Fruit fly (Drosophila melanogaster): ENCODE results near the gene Atg8a.

The Atg8a gene

DNA sequence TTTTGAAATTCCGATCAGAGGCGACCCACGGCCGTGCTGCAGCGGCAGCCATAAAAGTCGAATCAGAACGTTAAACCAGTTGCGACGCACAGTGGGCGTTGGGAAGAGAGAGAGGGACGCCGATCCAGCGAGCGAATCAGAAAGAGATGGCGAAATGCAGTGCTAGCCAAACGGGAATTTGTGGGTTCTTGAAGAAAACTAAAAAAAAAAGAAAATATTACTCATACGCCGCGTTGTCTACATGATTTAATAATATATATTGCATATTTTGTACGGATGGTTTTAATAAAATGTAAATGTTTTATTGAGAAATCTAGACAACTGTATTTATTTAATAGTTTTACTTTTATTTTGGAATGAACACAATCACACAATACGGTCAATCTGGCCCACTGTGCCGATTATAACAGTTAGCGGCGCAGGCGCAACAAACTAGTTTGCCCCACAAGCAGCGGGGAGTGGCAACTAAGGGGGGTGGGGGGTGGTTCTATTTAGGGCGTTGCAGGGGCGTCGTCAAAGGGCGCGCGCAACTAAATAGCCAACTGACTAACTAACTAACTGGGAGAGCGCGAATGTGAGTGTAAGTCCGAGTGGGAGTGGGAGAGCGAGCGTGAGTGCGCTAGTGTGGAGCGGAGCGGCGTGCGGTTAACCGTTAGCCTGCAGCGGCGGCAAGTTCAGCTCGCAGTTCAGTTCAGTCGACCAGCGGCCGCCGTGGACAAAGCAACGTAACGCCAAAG is 3.9 kb upstream of the Atg8a start, which contains the start of gene CG15211 (continued):
- TF ChIP-seq Met (GFP tag; optimal IDR thresholded peaks at IDR 0.05), result peak; percentile 64
- TF ChIP-seq fd59A (GFP tag; optimal IDR thresholded peaks at IDR 0.05), result peak; percentile 73
- peak; percentile 87 for TF ChIP-seq achi (GFP tag; optimal IDR thresholded peaks at IDR 0.05)
- peak; percentile 77 for TF ChIP-seq CG34406 (GFP tag; optimal IDR thresholded peaks at IDR 0.05)
- peak; percentile 76 for TF ChIP-seq spab (GFP tag; optimal IDR thresholded peaks at IDR 0.05)
- TF ChIP-seq CG10669 (GFP tag; optimal IDR thresholded peaks at IDR 0.05), result peak; percentile 79
- peak; percentile 44 for TF ChIP-seq CG31627 (GFP tag; optimal IDR thresholded peaks at IDR 0.05)
- peak; percentile 20 for TF ChIP-seq Ets21C (GFP tag; optimal IDR thresholded peaks at IDR 0.05)
- TF ChIP-seq Sox14 (GFP tag; optimal IDR thresholded peaks at IDR 0.05), result peak; percentile 76
- TF ChIP-seq CG7368 (GFP tag; optimal IDR thresholded peaks at IDR 0.05), result peak; percentile 55
- TF ChIP-seq Eip78C (GFP tag), result peak; percentile 92
- peak; percentile 84 for TF ChIP-seq OdsH (GFP tag; optimal IDR thresholded peaks at IDR 0.05)
- peak; percentile 29 for TF ChIP-seq Hr39 (GFP tag; optimal IDR thresholded peaks at IDR 0.05)
- TF ChIP-seq CG11294 (GFP tag; IDR thresholded peaks at IDR 0.05), result peak; percentile 36; the same call in 1 of the 2 replicates
- TF ChIP-seq Sox102F (GFP tag; optimal IDR thresholded peaks at IDR 0.05), result peak; percentile 63
- TF ChIP-seq vri (GFP tag; optimal IDR thresholded peaks at IDR 0.05), result peak; percentile 34
- TF ChIP-seq Lpt (GFP tag; optimal IDR thresholded peaks at IDR 0.05), result peak; percentile 87
- TF ChIP-seq CG10631 (GFP tag; optimal IDR thresholded peaks at IDR 0.05), result peak; percentile 85
- peak; percentile 26 for TF ChIP-seq CG11902 (GFP tag; optimal IDR thresholded peaks at IDR 0.05)
- peak; percentile 82 for TF ChIP-seq Gug (GFP tag; IDR thresholded peaks at IDR 0.05)
- peak; percentile 85 for TF ChIP-seq CG6163 (GFP tag; IDR thresholded peaks at IDR 0.05)
- peak; percentile 82 for TF ChIP-seq net (GFP tag; optimal IDR thresholded peaks at IDR 0.05)
- TF ChIP-seq CG6854 (GFP tag; optimal IDR thresholded peaks at IDR 0.05), result peak; percentile 57
- peak; percentile 68 for TF ChIP-seq CG6792 (GFP tag; optimal IDR thresholded peaks at IDR 0.05)
- TF ChIP-seq Eip75B (GFP tag; optimal IDR thresholded peaks at IDR 0.05), result peak; percentile 75
- peak; percentile 78 to 88 for TF ChIP-seq ss (GFP tag; optimal IDR thresholded peaks at IDR 0.05)
- TF ChIP-seq dac (GFP tag; optimal IDR thresholded peaks at IDR 0.05), result peak; percentile 75
- TF ChIP-seq CG3919 (GFP tag; optimal IDR thresholded peaks at IDR 0.05), result peak; percentile 82
- peak; percentile 89 for TF ChIP-seq Ets96B (tag; optimal IDR thresholded peaks at IDR 0.05)
- peak; percentile 90; the same call in 2 of the 3 replicates for TF ChIP-seq CG8119 (GFP tag; IDR thresholded peaks at IDR 0.05)
- TF ChIP-seq lz (GFP tag; optimal IDR thresholded peaks at IDR 0.05), result peak; percentile 67
- peak; percentile 86 for TF ChIP-seq CG6808 (GFP tag; optimal IDR thresholded peaks at IDR 0.05)
- no peak for TF ChIP-seq Hr38 (GFP tag; optimal IDR thresholded peaks at IDR 0.05)
- TF ChIP-seq Eip93F (GFP tag; optimal IDR thresholded peaks at IDR 0.05), result peak; percentile 42
- TF ChIP-seq svp (GFP tag), result peak; percentile 77
- TF ChIP-seq Smox (GFP tag; optimal IDR thresholded peaks at IDR 0.05), result peak; percentile 70

DNA sequence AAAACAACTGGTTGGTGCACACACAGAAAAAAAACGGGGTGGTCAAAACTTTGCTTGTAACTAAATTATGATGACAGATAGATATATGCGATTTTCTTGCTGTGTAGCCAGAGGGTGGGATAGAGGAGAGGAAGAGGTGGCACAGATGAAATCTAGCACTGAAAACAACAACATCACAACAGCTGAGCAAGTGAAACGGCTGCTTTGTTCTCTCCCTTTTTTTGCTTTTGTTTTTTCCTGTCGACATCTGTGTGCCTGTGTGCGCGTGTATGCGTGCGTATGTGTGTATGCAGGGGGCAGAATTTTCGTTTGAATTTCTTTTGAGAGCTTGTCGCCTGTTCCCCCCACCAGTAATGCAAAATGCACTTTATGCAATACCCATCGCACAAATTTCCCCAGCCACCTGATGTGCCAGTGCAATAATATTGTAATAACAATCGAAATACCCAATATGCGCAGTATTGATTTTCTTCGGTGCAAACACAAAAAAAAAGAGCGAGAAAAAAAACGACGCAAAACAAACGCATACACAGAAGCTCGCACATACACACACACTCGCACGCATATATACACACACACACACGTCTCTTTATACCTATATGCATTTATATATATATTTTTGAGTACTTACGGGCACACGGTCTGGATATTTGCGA is 660 bp downstream of the Atg8a start:
- TF ChIP-seq CG1621 (tag; optimal IDR thresholded peaks at IDR 0.05) (peak; percentile 54), Lpt (GFP tag; optimal IDR thresholded peaks at IDR 0.05) (peak; percentile 53), CG11762 (GFP tag; optimal IDR thresholded peaks at IDR 0.05; ENCODE audit: insufficient read depth) (peak; percentile 51), CG31627 (GFP tag; optimal IDR thresholded peaks at IDR 0.05) (peak; percentile 54), CG6792 (GFP tag; optimal IDR thresholded peaks at IDR 0.05) (peak; percentile 46), fd59A (GFP tag; optimal IDR thresholded peaks at IDR 0.05) (peak; percentile 47), Smox (GFP tag; optimal IDR thresholded peaks at IDR 0.05) (peak; percentile 58), Hr4 (GFP tag; optimal IDR thresholded peaks at IDR 0.05) (peak; percentile 67), CG10669 (GFP tag; optimal IDR thresholded peaks at IDR 0.05) (peak; percentile 60), CG3032 (tag; optimal IDR thresholded peaks at IDR 0.05) (peak; percentile 59), dac (GFP tag; optimal IDR thresholded peaks at IDR 0.05) (peak; percentile 56), CG9139 (GFP tag; optimal IDR thresholded peaks at IDR 0.05) (peak; percentile 80), CG3919 (GFP tag; optimal IDR thresholded peaks at IDR 0.05) (peak; percentile 56), eg (GFP tag; IDR thresholded peaks at IDR 0.05) (peak; percentile 79), CG11902 (GFP tag; optimal IDR thresholded peaks at IDR 0.05) (no peak), fkh (GFP tag; optimal IDR thresholded peaks at IDR 0.05) (peak; percentile 34), OdsH (GFP tag; optimal IDR thresholded peaks at IDR 0.05) (peak; percentile 48), CG15336 (GFP tag; IDR thresholded peaks at IDR 0.05) (peak; percentile 64), Eip93F (GFP tag; optimal IDR thresholded peaks at IDR 0.05) (peak; percentile 73), Gug (GFP tag; IDR thresholded peaks at IDR 0.05) (peak; percentile 53), lz (GFP tag; optimal IDR thresholded peaks at IDR 0.05) (peak; percentile 68), CG32006 (GFP tag; optimal IDR thresholded peaks at IDR 0.05) (peak; percentile 85), Eip75B (GFP tag; optimal IDR thresholded peaks at IDR 0.05) (peak; percentile 71), Eip78C (GFP tag) (peak; percentile 83), cyc (GFP tag; optimal IDR thresholded peaks at IDR 0.05) (peak; percentile 30), Ets96B (tag; optimal IDR thresholded peaks at IDR 0.05) (peak; percentile 67), vri (GFP tag; optimal IDR thresholded peaks at IDR 0.05) (no peak), Sox14 (GFP tag; optimal IDR thresholded peaks at IDR 0.05) (peak; percentile 83)
